Fruit fly (Drosophila melanogaster): ENCODE measurements around the gene CG14989.

dm6 chr3L:4085867-4086266, 1.5 kb upstream of the CG14989 start:
- no peak for TF ChIP-seq CG3065 (GFP tag; optimal IDR thresholded peaks at IDR 0.05)
- no peak for TF ChIP-seq usp (GFP tag; optimal IDR thresholded peaks at IDR 0.05)
- no peak for TF ChIP-seq CG6765 (GFP tag; optimal IDR thresholded peaks at IDR 0.05)
- no peak for TF ChIP-seq CG33557 (GFP tag; optimal IDR thresholded peaks at IDR 0.05)

All from whole organism, embryonic.